Worm (Caenorhabditis elegans) whole organism, early embryonic: ENCODE data around the gene crm-1.

Experiments used
- B0310.2 ChIP-seq: sonication (generic microtip); optimal IDR thresholded peaks from 2 replicates; lab custom pipeline; 2016; ENCODE audit warnings: mild to moderate bottlenecking, missing genetic modification characterization, missing compliant biosample characterization
- F13C5.2 ChIP-seq: sonication (generic microtip); optimal IDR thresholded peaks from 2 replicates; lab custom pipeline; 2017; ENCODE audit warnings: mild to moderate bottlenecking, missing genetic modification characterization, inconsistent platforms, missing compliant biosample characterization
- aly-1 ChIP-seq: sonication (generic microtip); optimal IDR thresholded peaks from 2 replicates; lab custom pipeline; 2016; ENCODE audit warnings: missing genetic modification characterization, missing compliant biosample characterization
- ama-1 ChIP-seq: fragments of 150-350 bp; optimal IDR thresholded peaks from 2 replicates; lab custom pipeline; 2014
- ceh-13 ChIP-seq: fragments of 200-800 bp; sonication (Bioruptor generic); optimal IDR thresholded peaks from 2 replicates; lab custom pipeline; 2018; ENCODE audit warnings: mild to moderate bottlenecking, missing genetic modification characterization, missing compliant biosample characterization
- ceh-36 ChIP-seq: sonication (generic microtip); optimal IDR thresholded peaks from 2 replicates; lab custom pipeline; 2016; ENCODE audit warnings: missing genetic modification characterization, inconsistent platforms, missing compliant biosample characterization
- ets-7 ChIP-seq: sonication (generic microtip); optimal IDR thresholded peaks from 2 replicates; lab custom pipeline; 2016; ENCODE audit warnings: missing genotype, missing genetic modification characterization, missing compliant biosample characterization
- flt-1 ChIP-seq: fragments of 200-800 bp; sonication (Bioruptor generic); IDR thresholded peaks from 2 replicates; pipeline ENCODE4 v1.3.6; 2022; ENCODE audit warnings: missing genetic modification characterization, missing compliant biosample characterization
- hmbx-1 ChIP-seq: sonication (generic microtip); optimal IDR thresholded peaks from 2 replicates; lab custom pipeline; 2016; ENCODE audit warnings: mild to moderate bottlenecking, missing genetic modification characterization, missing compliant biosample characterization
- hmg-4 ChIP-seq: fragments of 200-800 bp; sonication (Bioruptor generic); optimal IDR thresholded peaks from 2 replicates; lab custom pipeline; 2018; ENCODE audit warnings: mild to moderate bottlenecking, missing genetic modification characterization, missing compliant biosample characterization
- hnd-1 ChIP-seq: sonication (generic microtip); optimal IDR thresholded peaks from 2 replicates; lab custom pipeline; 2016; ENCODE audit warnings: missing genetic modification characterization, missing compliant biosample characterization
- pes-1 ChIP-seq: fragments of 200-800 bp; sonication (Bioruptor generic); IDR thresholded peaks from 2 replicates; pipeline ENCODE4 v1.3.6; 2022; ENCODE audit warnings: missing genetic modification reagents, missing genetic modification characterization, missing compliant biosample characterization
- scrt-1 ChIP-seq: fragments of 200-800 bp; sonication (Bioruptor generic); IDR thresholded peaks from 2 replicates; pipeline ENCODE4 v1.3.6; 2022; ENCODE audit warnings: missing genetic modification characterization, missing compliant biosample characterization
- sea-1 ChIP-seq: fragments of 200-800 bp; sonication (Bioruptor generic); conservative IDR thresholded peaks from 2 replicates; pipeline ENCODE4 v1.3.6; 2022; ENCODE audit warnings: missing genetic modification characterization, missing compliant biosample characterization
- tbx-11 ChIP-seq: fragments of 200-800 bp; sonication (Bioruptor generic); IDR thresholded peaks from 2 replicates; pipeline ENCODE4 v1.3.6; 2022; ENCODE audit warnings: missing genetic modification characterization, missing compliant biosample characterization
- tbx-37 ChIP-seq: fragments of 200-800 bp; sonication (Bioruptor generic); conservative IDR thresholded peaks from 2 replicates; pipeline ENCODE4 v1.3.6; 2022; ENCODE audit warnings: missing genetic modification reagents, missing genetic modification characterization, missing compliant biosample characterization
- tra-4 ChIP-seq: sonication (generic microtip); optimal IDR thresholded peaks from 2 replicates; lab custom pipeline; 2017; ENCODE audit warnings: missing genetic modification characterization, missing compliant biosample characterization

crm-1 gene

ce11 chrV:10291848-10292247 is 40.1 kb downstream of the crm-1 start:
- TF ChIP-seq hnd-1 (tag; lab: Kevin White, UChicago), result no peak
- no peak for TF ChIP-seq ceh-13 (GFP tag; lab: Kevin White, UChicago)
- no peak for TF ChIP-seq tbx-11
- TF ChIP-seq sea-1 (GFP tag; lab: Robert Waterston, UW), result no peak
- TF ChIP-seq scrt-1 (GFP tag; lab: Robert Waterston, UW), result no peak
- TF ChIP-seq B0310.2 (tag; lab: Kevin White, UChicago), result no peak
- TF ChIP-seq hmbx-1 (tag; lab: Kevin White, UChicago), result no peak

ce11 chrV:10289743-10290142 is 42.2 kb downstream of the crm-1 start, which contains the start of gene B0024.15:
TSS of gene B0024.15 (plus strand) at chrV:10290043.
- TF ChIP-seq sea-1 (GFP tag; lab: Robert Waterston, UW) (no peak), aly-1 (no peak), hmg-4 (GFP tag; lab: Kevin White, UChicago) (no peak), tra-4 (tag; lab: Kevin White, UChicago) (no peak), tbx-37 (GFP tag; lab: Robert Waterston, UW) (no peak), ama-1 (no peak), tbx-11 (no peak), pes-1 (GFP tag; lab: Robert Waterston, UW) (no peak), flt-1 (no peak), F13C5.2 (tag; lab: Kevin White, UChicago) (no peak), scrt-1 (GFP tag; lab: Robert Waterston, UW) (no peak), ceh-36 (tag; lab: Kevin White, UChicago) (no peak), ceh-13 (GFP tag; lab: Kevin White, UChicago) (no peak), B0310.2 (tag; lab: Kevin White, UChicago) (no peak), hnd-1 (tag; lab: Kevin White, UChicago) (no peak)

- TF ChIP-seq tbx-11, result no peak
- TF ChIP-seq tra-4 (tag; lab: Kevin White, UChicago), result no peak
- TF ChIP-seq aly-1, result no peak
- no peak for TF ChIP-seq F13C5.2 (tag; lab: Kevin White, UChicago)
- no peak for TF ChIP-seq pes-1 (GFP tag; lab: Robert Waterston, UW)
- no peak for TF ChIP-seq flt-1
- no peak for TF ChIP-seq hnd-1 (tag; lab: Kevin White, UChicago)
These were observed 44.7 kb downstream of the crm-1 start, which contains the start of gene B0024.3 for ce11 chrV:10287260-10287659. TSS of gene B0024.3 (plus strand) at chrV:10287560.

DNA sequence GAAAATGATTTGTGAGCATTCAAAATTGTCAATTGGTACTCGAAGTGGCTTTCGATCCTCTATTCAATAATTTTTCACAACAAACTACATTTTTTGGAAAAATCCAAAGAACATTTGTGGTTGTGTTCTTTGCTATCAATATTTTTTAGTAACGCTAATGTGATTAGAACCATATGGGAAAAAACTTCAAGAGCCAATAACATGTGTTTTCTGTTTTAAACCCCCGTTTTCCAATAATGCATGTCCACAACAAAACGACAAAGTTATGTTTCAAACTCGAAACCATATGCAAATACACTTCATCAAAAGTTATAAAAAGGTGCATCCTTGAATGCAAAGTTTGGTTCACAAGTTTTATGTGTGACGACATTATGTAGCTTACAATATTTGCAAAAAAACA is 46.1 kb downstream of the crm-1 start:
- TF ChIP-seq F13C5.2 (tag; lab: Kevin White, UChicago), result no peak
- TF ChIP-seq hnd-1 (tag; lab: Kevin White, UChicago), result no peak
- no peak for TF ChIP-seq hmbx-1 (tag; lab: Kevin White, UChicago)
- no peak for TF ChIP-seq ama-1
- no peak for TF ChIP-seq B0310.2 (tag; lab: Kevin White, UChicago)
- no peak for TF ChIP-seq sea-1 (GFP tag; lab: Robert Waterston, UW)

- no peak for TF ChIP-seq pes-1 (GFP tag; lab: Robert Waterston, UW)
- no peak for TF ChIP-seq scrt-1 (GFP tag; lab: Robert Waterston, UW)
- TF ChIP-seq tbx-37 (GFP tag; lab: Robert Waterston, UW), result no peak
- no peak for TF ChIP-seq tra-4 (tag; lab: Kevin White, UChicago)
- TF ChIP-seq ets-7, result no peak
- TF ChIP-seq B0310.2 (tag; lab: Kevin White, UChicago), result no peak
These were observed 48.5 kb downstream of the crm-1 start, which contains the start of gene lys-3 for ce11 chrV:10283444-10283843. TSS of gene lys-3 (minus strand) at chrV:10283544.

- TF ChIP-seq B0310.2 (tag; lab: Kevin White, UChicago), result no peak
- no peak for TF ChIP-seq ceh-13 (GFP tag; lab: Kevin White, UChicago)
- no peak for TF ChIP-seq tbx-37 (GFP tag; lab: Robert Waterston, UW)
- TF ChIP-seq hmbx-1 (tag; lab: Kevin White, UChicago), result no peak
- no peak for TF ChIP-seq ama-1
- TF ChIP-seq ets-7, result no peak
- no peak for TF ChIP-seq ceh-36 (tag; lab: Kevin White, UChicago)
- no peak for TF ChIP-seq flt-1
- no peak for TF ChIP-seq sea-1 (GFP tag; lab: Robert Waterston, UW)
- TF ChIP-seq pes-1 (GFP tag; lab: Robert Waterston, UW), result no peak
- no peak for TF ChIP-seq F13C5.2 (tag; lab: Kevin White, UChicago)
- TF ChIP-seq hnd-1 (tag; lab: Kevin White, UChicago), result no peak
- no peak for TF ChIP-seq tbx-11
- TF ChIP-seq hmg-4 (GFP tag; lab: Kevin White, UChicago), result no peak
- no peak for TF ChIP-seq scrt-1 (GFP tag; lab: Robert Waterston, UW)
These were observed 50.5 kb downstream of the crm-1 start, which contains the start of gene lys-2 for ce11 chrV:10281374-10281773. TSS of gene lys-2 (minus strand) at chrV:10281474.

ce11 chrV:10280112-10280511 is 51.8 kb downstream of the crm-1 start:
- TF ChIP-seq hmg-4 (GFP tag; lab: Kevin White, UChicago) (no peak), ceh-36 (tag; lab: Kevin White, UChicago) (no peak), ceh-13 (GFP tag; lab: Kevin White, UChicago) (no peak), flt-1 (no peak), tbx-11 (no peak), scrt-1 (GFP tag; lab: Robert Waterston, UW) (no peak), ama-1 (no peak), F13C5.2 (tag; lab: Kevin White, UChicago) (no peak), aly-1 (no peak), hnd-1 (tag; lab: Kevin White, UChicago) (no peak), hmbx-1 (tag; lab: Kevin White, UChicago) (no peak), tra-4 (tag; lab: Kevin White, UChicago) (no peak), tbx-37 (GFP tag; lab: Robert Waterston, UW) (no peak), pes-1 (GFP tag; lab: Robert Waterston, UW) (no peak), ets-7 (no peak), B0310.2 (tag; lab: Kevin White, UChicago) (no peak), sea-1 (GFP tag; lab: Robert Waterston, UW) (no peak)
